Worm (Caenorhabditis elegans) whole organism, midembryonic: Measurements from ENCODE around the gene C25A8.5.
A peak's percentile ranks its signal among the peaks of the same experiment; 100 is the strongest.

Experiments used
- T22C8.4 ChIP-seq: fragments of 200-800 bp; sonication (Bioruptor generic); IDR thresholded peaks from 2 replicates; pipeline ENCODE4 v1.3.6; 2022; ENCODE audit warnings: missing genetic modification characterization, missing compliant biosample characterization
- cog-1 ChIP-seq: sonication (generic microtip); optimal IDR thresholded peaks from 2 replicates; lab custom pipeline; 2016; ENCODE audit warnings: missing genetic modification characterization, missing compliant biosample characterization
- flt-1 ChIP-seq: fragments of 200-800 bp; sonication (Bioruptor generic); IDR thresholded peaks from 2 replicates; pipeline ENCODE4 v1.3.6; 2022; ENCODE audit warnings: missing genetic modification characterization, missing compliant biosample characterization
- klf-2 ChIP-seq: fragments of 200-800 bp; sonication (Bioruptor generic); conservative IDR thresholded peaks from 2 replicates; pipeline ENCODE4 v1.3.6; 2022; ENCODE audit warnings: missing genetic modification reagents, missing genetic modification characterization, missing compliant biosample characterization
- med-1 ChIP-seq: sonication (generic microtip); optimal IDR thresholded peaks from 2 replicates; lab custom pipeline; 2017; ENCODE audit warnings: missing genetic modification characterization, mild to moderate bottlenecking, missing compliant biosample characterization, antibody characterized with exemption, missing genetic modification reagents; ENCODE audit not compliant: insufficient read depth
- ref-1 ChIP-seq: fragments of 200-800 bp; sonication (Bioruptor generic); conservative IDR thresholded peaks from 2 replicates; pipeline ENCODE4 v1.3.6; 2022; ENCODE audit warnings: missing genetic modification reagents, missing genetic modification characterization, missing compliant biosample characterization
- tab-1 ChIP-seq: fragments of 200-800 bp; sonication (Bioruptor generic); IDR thresholded peaks from 2 replicates; pipeline ENCODE4 v1.3.6; 2022; ENCODE audit warnings: missing genetic modification characterization, missing compliant biosample characterization
- ztf-23 ChIP-seq: fragments of 200-800 bp; sonication (Bioruptor generic); IDR thresholded peaks from 2 replicates; pipeline ENCODE4 v1.3.6; 2022; ENCODE audit warnings: missing genetic modification reagents, missing genetic modification characterization, missing compliant biosample characterization
- ztf-29 ChIP-seq: fragments of 200-800 bp; sonication (Bioruptor generic); IDR thresholded peaks from 2 replicates; pipeline ENCODE4 v1.3.6; 2022; ENCODE audit warnings: missing genetic modification reagents, missing genetic modification characterization, missing compliant biosample characterization

The C25A8.5 gene

DNA sequence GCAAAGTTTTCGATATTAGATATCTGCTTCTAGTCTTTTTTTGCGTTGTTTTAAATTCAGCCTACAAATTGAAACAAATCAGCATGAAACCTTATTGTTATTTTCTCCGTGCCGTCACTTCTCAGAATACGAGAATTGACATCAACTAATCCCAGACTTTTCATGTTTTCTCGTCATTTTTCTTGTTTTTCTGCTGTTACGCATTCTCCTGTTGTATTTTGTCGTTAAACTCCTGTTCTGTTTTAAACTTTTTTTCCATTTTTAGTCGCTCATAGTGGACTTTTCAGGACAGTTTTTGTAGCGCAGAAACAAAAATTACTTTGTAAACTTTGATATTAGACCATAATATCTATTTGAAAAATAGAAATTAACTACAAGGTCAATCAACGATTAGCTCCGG, 22.9 kb downstream of the C25A8.5 start:
- no peak for TF ChIP-seq ztf-23 (GFP tag; lab: Robert Waterston, UW)
- TF ChIP-seq T22C8.4 (GFP tag; lab: Robert Waterston, UW) = no peak
- no peak for TF ChIP-seq ztf-29 (GFP tag; lab: Robert Waterston, UW)
- TF ChIP-seq ref-1 (GFP tag; lab: Robert Waterston, UW) = no peak
- no peak for TF ChIP-seq flt-1 (GFP tag; lab: Robert Waterston, UW)
- no peak for TF ChIP-seq tab-1
- TF ChIP-seq med-1 = no peak
- TF ChIP-seq klf-2 (GFP tag; lab: Robert Waterston, UW) = no peak
- no peak for TF ChIP-seq cog-1 (tag; lab: Kevin White, UChicago)

DNA sequence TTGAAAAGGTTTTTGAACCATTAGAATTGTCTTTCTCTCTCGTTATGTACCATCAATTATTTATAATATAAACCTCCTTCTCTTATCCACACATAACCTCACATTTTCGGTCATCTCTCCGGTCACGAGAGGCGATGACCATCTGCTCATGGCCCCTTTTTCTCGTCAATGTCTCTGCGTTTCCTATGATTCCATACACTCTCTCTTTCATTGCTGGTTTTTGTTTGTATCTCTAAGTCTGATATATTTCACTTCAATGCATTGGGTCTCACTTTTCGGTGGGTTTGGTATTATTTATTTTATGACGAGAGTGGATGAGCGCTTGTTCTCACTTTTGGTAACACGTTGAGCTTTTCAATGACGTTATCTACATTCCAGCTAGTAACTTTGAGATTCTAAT, 23.7 kb downstream of the C25A8.5 start:
- no peak for TF ChIP-seq ref-1 (GFP tag; lab: Robert Waterston, UW)
- TF ChIP-seq cog-1 (tag; lab: Kevin White, UChicago) = peak; percentile 63
- no peak for TF ChIP-seq ztf-23 (GFP tag; lab: Robert Waterston, UW)

DNA sequence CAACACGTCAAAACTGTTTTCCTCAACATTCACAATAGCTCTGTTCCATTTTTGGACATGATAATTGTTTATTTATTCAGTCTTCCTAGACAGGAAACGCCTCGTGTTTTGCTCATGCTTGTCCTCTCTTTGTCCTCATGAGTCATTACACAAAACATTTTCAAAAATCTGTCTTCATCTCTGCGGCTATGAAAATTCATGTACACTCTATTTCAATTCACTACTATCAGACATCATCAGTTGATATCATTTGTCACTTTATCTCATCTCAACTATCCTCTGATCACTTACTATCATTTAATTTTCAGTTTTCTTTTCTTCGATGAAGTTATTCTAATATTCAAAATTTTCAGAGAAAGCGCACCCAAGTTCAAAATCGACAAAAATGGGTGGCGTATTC, 24.6 kb downstream of the C25A8.5 start, which contains the start of gene adah-1:
Gene adah-1 (plus strand): TSS at position 354 of the 400 bp plus-strand sequence.
- TF ChIP-seq med-1 (no peak), ztf-29 (GFP tag; lab: Robert Waterston, UW) (no peak), flt-1 (GFP tag; lab: Robert Waterston, UW) (no peak), ref-1 (GFP tag; lab: Robert Waterston, UW) (no peak), cog-1 (tag; lab: Kevin White, UChicago) (no peak), ztf-23 (GFP tag; lab: Robert Waterston, UW) (no peak), T22C8.4 (GFP tag; lab: Robert Waterston, UW) (no peak), tab-1 (no peak), klf-2 (GFP tag; lab: Robert Waterston, UW) (no peak)

DNA sequence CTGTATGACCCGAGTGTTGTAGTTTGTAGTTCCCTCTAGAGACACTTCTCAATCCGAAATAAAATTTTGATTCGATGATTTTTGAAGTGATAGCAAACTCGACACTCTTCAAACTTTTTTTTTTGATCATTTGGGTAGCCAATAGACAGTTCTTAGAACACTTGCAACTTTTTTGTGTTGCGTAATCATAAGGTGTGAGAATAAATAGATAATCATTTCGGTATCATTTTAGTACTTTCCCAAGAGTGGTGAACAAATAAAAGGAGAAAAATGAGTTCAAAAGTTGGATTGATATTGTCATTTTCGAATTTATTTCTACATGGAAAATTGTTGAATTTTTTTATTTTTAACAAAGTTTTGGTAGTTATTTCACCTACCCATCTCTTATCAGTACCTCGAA, 25.5 kb downstream of the C25A8.5 start:
- TF ChIP-seq klf-2 (GFP tag; lab: Robert Waterston, UW) (no peak), cog-1 (tag; lab: Kevin White, UChicago) (no peak), T22C8.4 (GFP tag; lab: Robert Waterston, UW) (no peak), ztf-29 (GFP tag; lab: Robert Waterston, UW) (no peak), ref-1 (GFP tag; lab: Robert Waterston, UW) (no peak), med-1 (no peak), tab-1 (no peak), flt-1 (GFP tag; lab: Robert Waterston, UW) (no peak), ztf-23 (GFP tag; lab: Robert Waterston, UW) (no peak)

- TF ChIP-seq med-1 = no peak
- no peak for TF ChIP-seq tab-1
- no peak for TF ChIP-seq klf-2 (GFP tag; lab: Robert Waterston, UW)
- no peak for TF ChIP-seq T22C8.4 (GFP tag; lab: Robert Waterston, UW)
- no peak for TF ChIP-seq ref-1 (GFP tag; lab: Robert Waterston, UW)
- TF ChIP-seq cog-1 (tag; lab: Kevin White, UChicago) = no peak
These were observed 26.5 kb downstream of the C25A8.5 start for ce11 chrIV:7025835-7026234.

ce11 chrIV:7031019-7031418, 31.7 kb downstream of the C25A8.5 start:
- no peak for TF ChIP-seq T22C8.4 (GFP tag; lab: Robert Waterston, UW)
- TF ChIP-seq med-1 = no peak
- no peak for TF ChIP-seq ref-1 (GFP tag; lab: Robert Waterston, UW)

ce11 chrIV:7032459-7032858, 33.2 kb downstream of the C25A8.5 start, which contains the start of gene C06G3.8:
Gene C06G3.8, minus strand, starts transcription at chrIV:7032559.
- TF ChIP-seq ztf-29 (GFP tag; lab: Robert Waterston, UW) (no peak), T22C8.4 (GFP tag; lab: Robert Waterston, UW) (no peak), med-1 (no peak), ztf-23 (GFP tag; lab: Robert Waterston, UW) (no peak), tab-1 (no peak), klf-2 (GFP tag; lab: Robert Waterston, UW) (no peak), flt-1 (GFP tag; lab: Robert Waterston, UW) (no peak), cog-1 (tag; lab: Kevin White, UChicago) (no peak), ref-1 (GFP tag; lab: Robert Waterston, UW) (no peak)

DNA sequence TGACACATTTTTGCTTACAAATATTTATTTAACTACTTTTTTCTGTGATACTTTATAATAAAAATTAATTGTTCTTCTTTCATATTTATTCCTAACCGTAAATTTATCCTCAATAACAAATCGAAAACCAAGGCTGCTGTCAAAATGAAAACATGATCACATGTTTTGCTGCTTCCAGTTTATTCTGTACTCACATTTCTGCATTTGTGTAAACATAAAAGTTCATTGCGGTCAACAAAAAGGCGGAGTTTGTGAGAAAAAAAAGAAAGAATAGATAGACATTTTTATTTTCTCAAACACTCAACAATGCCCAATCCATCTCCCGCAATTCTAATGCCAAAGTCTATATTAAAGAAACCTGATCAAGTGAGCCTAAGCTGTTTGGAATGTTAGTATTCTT, 36.5 kb downstream of the C25A8.5 start, which contains the start of gene C06G3.3:
Gene C06G3.3 (plus strand): TSS at position 301 of the 400 bp plus-strand sequence.
- no peak for TF ChIP-seq flt-1 (GFP tag; lab: Robert Waterston, UW)
- no peak for TF ChIP-seq ztf-29 (GFP tag; lab: Robert Waterston, UW)
- TF ChIP-seq klf-2 (GFP tag; lab: Robert Waterston, UW) = no peak
- no peak for TF ChIP-seq med-1
- no peak for TF ChIP-seq tab-1
- TF ChIP-seq ref-1 (GFP tag; lab: Robert Waterston, UW) = no peak
- TF ChIP-seq ztf-23 (GFP tag; lab: Robert Waterston, UW) = no peak
- no peak for TF ChIP-seq T22C8.4 (GFP tag; lab: Robert Waterston, UW)
- no peak for TF ChIP-seq cog-1 (tag; lab: Kevin White, UChicago)

ce11 chrIV:7036790-7037189, 37.5 kb downstream of the C25A8.5 start, which contains the start of gene ufl-1:
Gene ufl-1, minus strand, starts transcription at chrIV:7036859.
- no peak for TF ChIP-seq T22C8.4 (GFP tag; lab: Robert Waterston, UW)
- TF ChIP-seq cog-1 (tag; lab: Kevin White, UChicago) = no peak
- TF ChIP-seq med-1 = no peak
- TF ChIP-seq flt-1 (GFP tag; lab: Robert Waterston, UW) = no peak
- no peak for TF ChIP-seq ref-1 (GFP tag; lab: Robert Waterston, UW)
- no peak for TF ChIP-seq ztf-29 (GFP tag; lab: Robert Waterston, UW)
- TF ChIP-seq tab-1 = no peak
- no peak for TF ChIP-seq ztf-23 (GFP tag; lab: Robert Waterston, UW)
- TF ChIP-seq klf-2 (GFP tag; lab: Robert Waterston, UW) = no peak
